Fruit fly (Drosophila melanogaster) whole organism, embryonic: ENCODE measurements around the gene HERC2.

Experiments used
- Atf-2 ChIP-seq: fragments of 200-800 bp; sonication (Bioruptor generic); optimal IDR thresholded peaks from 2 replicates; lab custom pipeline; 2016; ENCODE audit warnings: missing biosample characterization, missing genetic modification characterization
- B-H1 ChIP-seq: fragments of 200-800 bp; sonication (Bioruptor generic); IDR thresholded peaks from 3 replicates; pipeline ENCODE4 v1.3.6; 2022; ENCODE audit warnings: missing biosample characterization, missing genetic modification characterization
- CG10209 ChIP-seq: fragments of 200-800 bp; sonication (Bioruptor generic); optimal IDR thresholded peaks from 3 replicates; lab custom pipeline; 2017; ENCODE audit warnings: missing biosample characterization, mild to moderate bottlenecking, missing genetic modification characterization, missing genetic modification reagents
- CG10274 ChIP-seq: fragments of 200-800 bp; sonication (Bioruptor generic); optimal IDR thresholded peaks from 3 replicates; lab custom pipeline; 2017; ENCODE audit warnings: missing biosample characterization, mild to moderate bottlenecking, missing genetic modification characterization
- CG10431 ChIP-seq: fragments of 200-800 bp; sonication (Bioruptor generic); optimal IDR thresholded peaks from 3 replicates; lab custom pipeline; 2018; ENCODE audit warnings: missing biosample characterization, mild to moderate bottlenecking, missing genetic modification characterization
- CG11398 ChIP-seq: fragments of 200-800 bp; sonication (Bioruptor generic); optimal IDR thresholded peaks from 2 replicates; lab custom pipeline; 2016; ENCODE audit warnings: missing biosample characterization, missing genetic modification characterization
- CG11560 ChIP-seq: fragments of 200-800 bp; sonication (Bioruptor generic); IDR thresholded peaks from 3 replicates; pipeline ENCODE4 v1.3.6; 2022; ENCODE audit warnings: missing biosample characterization, missing genetic modification characterization
- CG11695 ChIP-seq: fragments of 200-800 bp; sonication (Bioruptor generic); IDR thresholded peaks from 3 replicates; pipeline ENCODE4 v1.3.6; 2022; ENCODE audit warnings: missing biosample characterization, missing genetic modification characterization
- CG12299 ChIP-seq: fragments of 200-800 bp; sonication (Bioruptor generic); optimal IDR thresholded peaks from 2 replicates; lab custom pipeline; 2018; ENCODE audit warnings: missing biosample characterization, mild to moderate bottlenecking, missing genetic modification characterization
- CG14710 ChIP-seq: fragments of 200-800 bp; sonication (Bioruptor generic); optimal IDR thresholded peaks from 3 replicates; lab custom pipeline; 2019; ENCODE audit warnings: missing biosample characterization, mild to moderate bottlenecking, missing genetic modification characterization, moderate library complexity
- CG17568 ChIP-seq: fragments of 200-800 bp; sonication (Bioruptor generic); optimal IDR thresholded peaks from 2 replicates; lab custom pipeline; 2018; ENCODE audit warnings: missing biosample characterization, mild to moderate bottlenecking, missing genetic modification characterization, moderate library complexity
- CG17829 ChIP-seq: fragments of 200-800 bp; optimal IDR thresholded peaks from 2 replicates; lab custom pipeline; 2019; ENCODE audit warnings: missing biosample characterization, mild to moderate bottlenecking, missing genetic modification characterization, moderate library complexity
- CG18599 ChIP-seq: fragments of 200-800 bp; sonication (Bioruptor generic); optimal IDR thresholded peaks from 3 replicates; lab custom pipeline; 2017; ENCODE audit warnings: missing biosample characterization, missing genetic modification characterization, mild to moderate bottlenecking, moderate library complexity, missing genetic modification reagents
- CG2889 ChIP-seq: fragments of 200-800 bp; sonication (Bioruptor generic); IDR thresholded peaks from 3 replicates; pipeline ENCODE4 v1.3.6; 2022; ENCODE audit warnings: missing biosample characterization, missing genetic modification characterization
- CG4282 ChIP-seq: fragments of 200-800 bp; sonication (Bioruptor generic); optimal IDR thresholded peaks from 2 replicates; lab custom pipeline; 2016; ENCODE audit warnings: missing biosample characterization, missing genetic modification characterization
- CG6683 ChIP-seq: fragments of 200-800 bp; sonication (Bioruptor generic); optimal IDR thresholded peaks from 2 replicates; lab custom pipeline; 2017; ENCODE audit warnings: missing biosample characterization, mild to moderate bottlenecking, missing genetic modification characterization, missing genetic modification reagents
- CG6813 ChIP-seq: fragments of 200-800 bp; sonication (Bioruptor generic); optimal IDR thresholded peaks from 2 replicates; lab custom pipeline; 2017; ENCODE audit warnings: missing biosample characterization, missing genetic modification characterization, mild to moderate bottlenecking, moderate library complexity, missing genetic modification reagents
- CG7357 ChIP-seq: fragments of 200-800 bp; sonication (Bioruptor generic); IDR thresholded peaks from 3 replicates; pipeline ENCODE4 v1.3.6; 2022; ENCODE audit warnings: missing biosample characterization, missing genetic modification characterization
- CG7987 ChIP-seq: fragments of 200-800 bp; sonication (Bioruptor generic); optimal IDR thresholded peaks from 2 replicates; lab custom pipeline; 2018; ENCODE audit warnings: missing biosample characterization, mild to moderate bottlenecking, missing genetic modification characterization, moderate library complexity
- CrebB ChIP-seq: fragments of 200-800 bp; sonication (Bioruptor generic); optimal IDR thresholded peaks from 3 replicates; lab custom pipeline; 2018; ENCODE audit warnings: missing biosample characterization, mild to moderate bottlenecking, missing genetic modification characterization
- Dad ChIP-seq: fragments of 200-800 bp; sonication (Bioruptor generic); optimal IDR thresholded peaks from 3 replicates; lab custom pipeline; 2016; ENCODE audit warnings: missing biosample characterization, missing genetic modification characterization
- Ets65A ChIP-seq: fragments of 200-800 bp; sonication (Bioruptor generic); peaks from one replicate; lab custom pipeline; 2016; ENCODE audit warnings: missing biosample characterization, missing genetic modification characterization
- Jarid2 ChIP-seq: fragments of 200-800 bp; sonication (Bioruptor generic); optimal IDR thresholded peaks from 3 replicates; lab custom pipeline; 2017; ENCODE audit warnings: mild to moderate bottlenecking, missing biosample characterization, missing genetic modification reagents, missing genetic modification characterization
- Lhr ChIP-seq: fragments of 200-800 bp; sonication (Bioruptor generic); optimal IDR thresholded peaks from 3 replicates; lab custom pipeline; 2017; ENCODE audit warnings: mild to moderate bottlenecking, missing biosample characterization, missing genetic modification reagents, missing genetic modification characterization
- Mes4 ChIP-seq: fragments of 200-800 bp; sonication (Bioruptor generic); optimal IDR thresholded peaks from 2 replicates; lab custom pipeline; 2016; ENCODE audit warnings: missing biosample characterization, missing genetic modification characterization
- NC2α ChIP-seq: fragments of 200-800 bp; sonication (Bioruptor generic); optimal IDR thresholded peaks from 2 replicates; lab custom pipeline; 2016; ENCODE audit warnings: missing biosample characterization, missing genetic modification characterization
- Neu2 ChIP-seq: fragments of 200-800 bp; sonication (Bioruptor generic); optimal IDR thresholded peaks from 3 replicates; lab custom pipeline; 2016; ENCODE audit warnings: missing biosample characterization, missing genetic modification characterization, borderline replicate concordance
- Optix ChIP-seq: fragments of 200-800 bp; sonication (Bioruptor generic); IDR thresholded peaks from 3 replicates; pipeline ENCODE4 v1.3.6; 2022; ENCODE audit warnings: missing biosample characterization, missing genetic modification characterization
- Rx ChIP-seq: fragments of 200-800 bp; sonication (Bioruptor generic); IDR thresholded peaks from 2 replicates; pipeline ENCODE4 v1.3.6; 2022; ENCODE audit warnings: missing biosample characterization, missing genetic modification characterization
- Sry-δ ChIP-seq: fragments of 200-800 bp; sonication (Bioruptor generic); optimal IDR thresholded peaks from 2 replicates; lab custom pipeline; 2016; ENCODE audit warnings: missing biosample characterization, missing genetic modification characterization
- al ChIP-seq: fragments of 200-800 bp; sonication (Bioruptor generic); IDR thresholded peaks from 2 replicates; pipeline ENCODE4 v1.3.6; 2022; ENCODE audit warnings: missing biosample characterization, missing genetic modification characterization
- cas ChIP-seq: fragments of 200-800 bp; sonication (Bioruptor generic); IDR thresholded peaks from 2 replicates; pipeline ENCODE4 v1.3.6; 2022; ENCODE audit warnings: missing biosample characterization, missing genetic modification characterization
- croc ChIP-seq: fragments of 200-800 bp; sonication (Bioruptor generic); conservative IDR thresholded peaks from 3 replicates; pipeline ENCODE4 v1.3.6; 2022; ENCODE audit warnings: missing biosample characterization, missing genetic modification characterization
- disco-r ChIP-seq: fragments of 200-800 bp; sonication (Bioruptor generic); optimal IDR thresholded peaks from 2 replicates; lab custom pipeline; 2016; ENCODE audit warnings: missing biosample characterization, missing genetic modification characterization
- dm ChIP-seq: fragments of 200-800 bp; sonication (Bioruptor generic); optimal IDR thresholded peaks from 3 replicates; lab custom pipeline; 2016; ENCODE audit warnings: missing biosample characterization, missing genetic modification characterization
- dmrt11E ChIP-seq: fragments of 200-800 bp; sonication (Bioruptor generic); optimal IDR thresholded peaks from 3 replicates; lab custom pipeline; 2018; ENCODE audit warnings: missing biosample characterization, mild to moderate bottlenecking, missing genetic modification characterization, moderate library complexity
- en ChIP-seq: fragments of 200-800 bp; sonication (Bioruptor generic); optimal IDR thresholded peaks from 2 replicates; lab custom pipeline; 2016; ENCODE audit warnings: missing biosample characterization, missing genetic modification characterization
- gsb ChIP-seq: fragments of 200-800 bp; sonication (Bioruptor generic); IDR thresholded peaks from 2 replicates; pipeline ENCODE4 v1.3.6; 2022; ENCODE audit warnings: missing biosample characterization, missing genetic modification characterization
- hkb ChIP-seq, 2 experiments: fragments of 200-800 bp in 1 of 2; fragments of >200 bp in 1 of 2; sonication (Bioruptor generic) in 1 of 2; IDR thresholded peaks in 1 of 2; optimal IDR thresholded peaks in 1 of 2; 2 replicates each; pipeline versions ENCODE4 v1.3.6 to Lab custom; 2017 to 2022; ENCODE audit warnings: missing biosample characterization in 1 of 2, missing genetic modification characterization in 1 of 2
- kni ChIP-seq: fragments of 200-800 bp; sonication (Bioruptor generic); optimal IDR thresholded peaks from 3 replicates; lab custom pipeline; 2017; ENCODE audit warnings: mild to moderate bottlenecking, missing biosample characterization, missing genetic modification reagents, missing genetic modification characterization
- lov ChIP-seq, 2 experiments: fragments of 200-800 bp in 1 of 2; fragments of >200 bp in 1 of 2; sonication (Bioruptor generic) in 1 of 2; IDR thresholded peaks in 1 of 2; optimal IDR thresholded peaks in 1 of 2; 2 replicates in 1 of 2; 3 replicates in 1 of 2; pipeline versions ENCODE4 v1.3.6 to Lab custom; 2017 to 2022; ENCODE audit warnings: missing biosample characterization in 1 of 2, missing genetic modification characterization in 1 of 2
- luna ChIP-seq: fragments of 200-800 bp; sonication (Bioruptor generic); optimal IDR thresholded peaks from 2 replicates; lab custom pipeline; 2016; ENCODE audit warnings: missing biosample characterization, missing genetic modification characterization
- phol ChIP-seq: fragments of 200-800 bp; sonication (Bioruptor generic); optimal IDR thresholded peaks from 3 replicates; lab custom pipeline; 2018; ENCODE audit warnings: missing biosample characterization, mild to moderate bottlenecking, missing genetic modification characterization, moderate library complexity
- pros ChIP-seq: fragments of 200-800 bp; sonication (Bioruptor generic); optimal IDR thresholded peaks from 3 replicates; lab custom pipeline; 2019; ENCODE audit warnings: missing biosample characterization, mild to moderate bottlenecking, missing genetic modification characterization, moderate library complexity
- sens ChIP-seq: fragments of 200-800 bp; sonication (Bioruptor generic); peaks from one replicate; lab custom pipeline; 2016; ENCODE audit warnings: missing biosample characterization, missing genetic modification characterization
- seq ChIP-seq: fragments of 200-800 bp; sonication (Bioruptor generic); IDR thresholded peaks from 2 replicates; pipeline ENCODE4 v1.3.6; 2022; ENCODE audit warnings: missing biosample characterization, missing genetic modification characterization
- slp2 ChIP-seq: fragments of 200-800 bp; sonication (Bioruptor generic); optimal IDR thresholded peaks from 2 replicates; lab custom pipeline; 2016; ENCODE audit warnings: missing biosample characterization, missing genetic modification characterization
- toy ChIP-seq: fragments of 200-800 bp; sonication (Bioruptor generic); IDR thresholded peaks from 2 replicates; pipeline ENCODE4 v1.3.6; 2022; ENCODE audit warnings: missing biosample characterization, missing genetic modification characterization
- zf30C ChIP-seq: fragments of 200-800 bp; sonication (Bioruptor generic); optimal IDR thresholded peaks from 3 replicates; lab custom pipeline; 2018; ENCODE audit warnings: missing biosample characterization, mild to moderate bottlenecking, missing genetic modification characterization

HERC2 gene

dm6 chrX:20429482-20430204 is 35.4 kb downstream of the HERC2 start, which contains the start of the genes CG11710 and mal (continued):
- TF ChIP-seq CG6683 (peak; percentile 70), CG10274 (GFP tag; lab: Kevin White, UChicago) (peak; percentile 67), CG10431 (no peak), disco-r (GFP tag; lab: Kevin White, UChicago) (no peak), al (GFP tag; lab: Robert Waterston, UW) (peak; percentile 56; the same call in 1 of the 2 replicates), en (GFP tag; lab: Kevin White, UChicago) (peak; percentile 72), slp2 (GFP tag; lab: Kevin White, UChicago) (peak; percentile 64), CG7987 (GFP tag; lab: Kevin White, UChicago) (peak; percentile 47), Ets65A (GFP tag; lab: Kevin White, UChicago) (peak; percentile 97), CG6813 (GFP tag; lab: Kevin White, UChicago) (peak; percentile 51), CG7357 (peak; percentile 71), dmrt11E (tag; lab: Kevin White, UChicago) (peak; percentile 27), Neu2 (GFP tag; lab: Kevin White, UChicago) (no peak), CG18599 (GFP tag; lab: Kevin White, UChicago) (peak; percentile 87), sens (GFP tag; lab: Kevin White, UChicago) (peak; percentile 95), CG10209 (GFP tag; lab: Kevin White, UChicago) (peak; percentile 80), CG17568 (GFP tag; lab: Kevin White, UChicago) (no peak), CG11560 (tag; lab: Robert Waterston, UW) (peak; percentile 86; the same call in 2 of the 3 replicates), Sry-δ (GFP tag; lab: Kevin White, UChicago) (peak; percentile 36), CG12299 (tag; lab: Kevin White, UChicago) (peak; percentile 30), Jarid2 (GFP tag; lab: Kevin White, UChicago) (no peak), hkb (optimal IDR thresholded peaks at IDR 0.05; lab: Kevin White, UChicago) (no peak), hkb (GFP tag; IDR thresholded peaks at IDR 0.05; lab: Robert Waterston, UW) (peak; percentile 63), CG4282 (GFP tag; lab: Kevin White, UChicago) (no peak), NC2α (GFP tag; lab: Kevin White, UChicago) (no peak), pros (GFP tag; lab: Kevin White, UChicago) (no peak), gsb (GFP tag; lab: Robert Waterston, UW) (no peak), Dad (GFP tag; lab: Kevin White, UChicago) (peak; percentile 58), Atf-2 (GFP tag; lab: Kevin White, UChicago) (peak; percentile 40), phol (tag; lab: Kevin White, UChicago) (peak; percentile 87), CG17829 (tag; lab: Kevin White, UChicago) (peak; percentile 82), CrebB (tag; lab: Kevin White, UChicago) (peak; percentile 11), Mes4 (no peak), CG14710 (peak; percentile 80), lov (optimal IDR thresholded peaks at IDR 0.05; lab: Kevin White, UChicago) (no peak), lov (GFP tag; IDR thresholded peaks at IDR 0.05; lab: Robert Waterston, UW) (no peak), croc (GFP tag; lab: Robert Waterston, UW) (peak; percentile 77), Lhr (GFP tag; lab: Kevin White, UChicago) (no peak), CG2889 (GFP tag; lab: Robert Waterston, UW) (peak; percentile 51; the same call in 1 of the 3 replicates), seq (GFP tag; lab: Robert Waterston, UW) (peak; percentile 76), CG11398 (GFP tag; lab: Kevin White, UChicago) (peak; percentile 38), dm (GFP tag; lab: Kevin White, UChicago) (peak; percentile 15), zf30C (no peak), B-H1 (peak; percentile 45), CG11695 (peak; percentile 79; the same call in 2 of the 3 replicates), cas (GFP tag; lab: Robert Waterston, UW) (no peak), Optix (GFP tag; lab: Robert Waterston, UW) (peak; percentile 68; the same call in 2 of the 3 replicates), Rx (GFP tag; lab: Robert Waterston, UW) (no peak; the same call in 1 of the 2 replicates), luna (GFP tag; lab: Kevin White, UChicago) (peak; percentile 4), kni (GFP tag; lab: Kevin White, UChicago) (no peak), toy (GFP tag; lab: Robert Waterston, UW) (no peak)
